Worm (Caenorhabditis elegans) whole organism, L4/young adult: ENCODE measurements around the gene srh-301.

Experiments used
- W03F9.2 ChIP-seq: fragments of 150-350 bp; optimal IDR thresholded peaks from 2 replicates; lab custom pipeline; 2014; ENCODE audit warnings: missing biosample characterization, missing genetic modification characterization
- dao-5 ChIP-seq: sonication (generic microtip); optimal IDR thresholded peaks from 2 replicates; lab custom pipeline; 2016; ENCODE audit warnings: missing genotype, missing genetic modification characterization, moderate library complexity, missing compliant biosample characterization
- him-1 ChIP-seq: sonication (generic microtip); optimal IDR thresholded peaks from 2 replicates; lab custom pipeline; 2016; ENCODE audit warnings: missing genotype, missing genetic modification reagents, missing genetic modification characterization, missing compliant biosample characterization

- no peak for TF ChIP-seq him-1
- no peak for TF ChIP-seq dao-5
- no peak for TF ChIP-seq W03F9.2
Measured at ce11 chrV:17818567-17818966, 6.1 kb upstream of the srh-301 start, which contains the start of gene srh-298.
